Worm (Caenorhabditis elegans) whole organism, L3 larva: ENCODE measurements around the gene ZK381.62.

Experiments
- aly-2 ChIP-seq: fragments of 150-350 bp; optimal IDR thresholded peaks from 2 replicates; lab custom pipeline; 2014; ENCODE audit warnings: missing biosample characterization, missing genetic modification characterization
- ama-1 ChIP-seq: fragments of 150-350 bp; optimal IDR thresholded peaks from 2 replicates; lab custom pipeline; 2018
- ceh-28 ChIP-seq: fragments of 150-350 bp; optimal IDR thresholded peaks from 2 replicates; lab custom pipeline; 2014; ENCODE audit warnings: missing biosample characterization, missing genetic modification reagents, missing genetic modification characterization
- ceh-9 ChIP-seq: sonication (generic microtip); optimal IDR thresholded peaks from 2 replicates; lab custom pipeline; 2018; ENCODE audit warnings: missing biosample characterization, missing genetic modification characterization
- daf-12 ChIP-seq: fragments of 150-350 bp; optimal IDR thresholded peaks from 2 replicates; lab custom pipeline; 2014; ENCODE audit warnings: missing biosample characterization, missing genetic modification reagents, missing genetic modification characterization
- egl-27 ChIP-seq: sonication (generic microtip); optimal IDR thresholded peaks from 4 replicates; lab custom pipeline; 2017; ENCODE audit warnings: missing biosample characterization, missing genetic modification reagents, missing genetic modification characterization
- egl-5 ChIP-seq: fragments of 150-350 bp; optimal IDR thresholded peaks from 2 replicates; lab custom pipeline; 2017; ENCODE audit warnings: missing biosample characterization, missing genetic modification reagents, missing genetic modification characterization, inconsistent platforms
- elt-1 ChIP-seq: fragments of 150-350 bp; optimal IDR thresholded peaks from 2 replicates; lab custom pipeline; 2014; ENCODE audit warnings: missing biosample characterization, missing genetic modification characterization
- elt-3 ChIP-seq, 3 experiments: fragments of 150-350 bp in 1 of 3; sonication (generic microtip) in 2 of 3; optimal IDR thresholded peaks; 2 replicates in 2 of 3; 4 replicates in 1 of 3; lab custom pipeline; 2014 to 2017; ENCODE audit warnings: missing biosample characterization in 3 of 3, missing genetic modification characterization in 3 of 3
- fkh-10 ChIP-seq: sonication (generic microtip); optimal IDR thresholded peaks from 2 replicates; lab custom pipeline; 2017; ENCODE audit warnings: missing biosample characterization, missing genetic modification reagents, missing genetic modification characterization
- fkh-2 ChIP-seq: fragments of 150-350 bp; optimal IDR thresholded peaks from 2 replicates; lab custom pipeline; 2014; ENCODE audit warnings: missing biosample characterization, missing genetic modification reagents, missing genetic modification characterization
- lin-39 ChIP-seq: fragments of 150-350 bp; optimal IDR thresholded peaks from 2 replicates; lab custom pipeline; 2018; ENCODE audit warnings: missing biosample characterization, missing genetic modification reagents, missing genetic modification characterization
- lsy-12 ChIP-seq: sonication (generic microtip); optimal IDR thresholded peaks from 2 replicates; lab custom pipeline; 2016; ENCODE audit warnings: mild to moderate bottlenecking, missing genetic modification characterization, missing compliant biosample characterization
- nfya-1 ChIP-seq: sonication (generic microtip); optimal IDR thresholded peaks from 2 replicates; lab custom pipeline; 2017; ENCODE audit warnings: missing genetic modification characterization, mild to moderate bottlenecking, missing compliant biosample characterization, antibody characterized with exemption, moderate library complexity; ENCODE audit not compliant: insufficient read depth
- nhr-23 ChIP-seq: fragments of 150-350 bp; optimal IDR thresholded peaks from 2 replicates; lab custom pipeline; 2014; ENCODE audit warnings: missing biosample characterization, missing genetic modification reagents, missing genetic modification characterization
- nhr-237 ChIP-seq: fragments of 150-350 bp; optimal IDR thresholded peaks from 2 replicates; lab custom pipeline; 2014; ENCODE audit warnings: missing biosample characterization, missing genetic modification characterization
- nhr-28 ChIP-seq: fragments of 150-350 bp; optimal IDR thresholded peaks from 2 replicates; lab custom pipeline; 2014; ENCODE audit warnings: missing biosample characterization, missing genetic modification characterization
- nhr-43 ChIP-seq: sonication (generic microtip); optimal IDR thresholded peaks from 2 replicates; lab custom pipeline; 2016; ENCODE audit warnings: mild to moderate bottlenecking, missing genetic modification characterization, missing compliant biosample characterization; ENCODE audit not compliant: poor library complexity, severe bottlenecking
- nhr-67 ChIP-seq: fragments of 150-350 bp; optimal IDR thresholded peaks from 2 replicates; lab custom pipeline; 2014; ENCODE audit warnings: missing biosample characterization, missing genetic modification characterization
- pha-4 ChIP-seq: fragments of 150-350 bp; optimal IDR thresholded peaks from 2 replicates; lab custom pipeline; 2014; ENCODE audit warnings: missing biosample characterization, missing genetic modification reagents, missing genetic modification characterization
- pqm-1 ChIP-seq: fragments of 150-350 bp; optimal IDR thresholded peaks from 2 replicates; lab custom pipeline; 2017; ENCODE audit warnings: missing biosample characterization, missing genetic modification characterization, inconsistent platforms
- tbx-2 ChIP-seq: sonication (generic microtip); optimal IDR thresholded peaks from 2 replicates; lab custom pipeline; 2016; ENCODE audit warnings: mild to moderate bottlenecking, missing genetic modification characterization, missing compliant biosample characterization
- zag-1 ChIP-seq: fragments of 150-350 bp; optimal IDR thresholded peaks from 2 replicates; lab custom pipeline; 2014; ENCODE audit warnings: missing biosample characterization, missing genetic modification characterization
- ztf-11 ChIP-seq: fragments of 150-350 bp; optimal IDR thresholded peaks from 2 replicates; lab custom pipeline; 2014; ENCODE audit warnings: missing biosample characterization, missing genetic modification characterization
- ztf-4 ChIP-seq: fragments of 150-350 bp; optimal IDR thresholded peaks from 2 replicates; lab custom pipeline; 2014; ENCODE audit warnings: missing biosample characterization, missing genetic modification characterization

Gene ZK381.62

DNA sequence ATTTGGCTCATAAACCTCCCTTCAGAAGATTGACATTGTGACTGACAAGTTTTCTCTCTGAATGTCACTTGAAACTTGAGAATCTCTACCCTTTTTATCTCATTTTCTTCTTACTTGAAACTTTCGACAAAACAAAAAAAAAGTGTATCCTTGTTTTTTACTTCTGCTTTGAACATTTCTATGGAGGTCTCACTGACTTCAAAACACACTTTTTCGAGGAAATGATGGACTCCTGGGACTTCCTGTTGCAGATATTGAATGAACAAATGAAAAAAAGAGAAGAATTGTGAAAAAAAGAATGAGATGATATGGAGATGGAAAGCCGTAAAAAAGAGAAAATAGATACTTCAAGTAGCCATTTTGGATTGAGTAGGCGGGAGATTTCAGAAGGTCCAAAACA is 30.0 kb downstream of the ZK381.62 start:
- TF ChIP-seq fkh-10 (GFP tag; lab: Kevin White, UChicago) (peak; percentile 62), aly-2 (tag; lab: Kevin White, UChicago) (no peak)

- TF ChIP-seq ztf-11 (tag; lab: Kevin White, UChicago): no peak
- TF ChIP-seq nhr-237 (tag; lab: Kevin White, UChicago): no peak
- no peak for TF ChIP-seq ceh-9 (tag; lab: Kevin White, UChicago)
- TF ChIP-seq pha-4 (tag; lab: Kevin White, UChicago): no peak
- TF ChIP-seq ceh-28 (tag; lab: Kevin White, UChicago): no peak
- TF ChIP-seq nhr-67 (tag; lab: Kevin White, UChicago): no peak
These were observed 33.6 kb downstream of the ZK381.62 start, which contains the start of gene npr-12 for ce11 chrIV:6937548-6937947. Gene npr-12 (minus strand): TSS chrIV:6937648.

DNA sequence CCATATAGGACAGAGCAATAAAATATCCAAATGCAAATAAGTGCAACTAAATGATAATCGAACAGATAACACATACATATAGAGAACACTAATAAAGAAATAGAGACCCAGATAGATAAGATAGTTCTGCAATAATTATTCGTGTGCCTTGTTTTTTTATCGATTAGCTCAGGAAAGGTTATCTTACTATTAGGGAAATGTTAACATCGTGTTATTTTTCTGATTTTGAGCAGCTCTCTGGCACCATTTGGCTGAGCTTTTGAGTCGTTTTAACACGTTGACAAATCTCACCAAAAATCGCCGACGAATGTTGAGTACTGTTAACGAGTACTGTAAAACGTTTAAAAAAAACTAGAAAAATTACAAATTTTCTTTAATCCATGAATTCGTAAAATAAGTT is 42.7 kb downstream of the ZK381.62 start, which contains the start of gene cest-6:
Gene cest-6, minus strand, starts transcription at position 101 of the 400 bp plus-strand sequence.
- TF ChIP-seq ztf-11 (tag; lab: Kevin White, UChicago) (no peak), nhr-23 (no peak), daf-12 (tag; lab: Kevin White, UChicago) (no peak), pqm-1 (tag; lab: Kevin White, UChicago) (no peak), elt-1 (tag; lab: Kevin White, UChicago) (no peak), nhr-43 (no peak), ama-1 (no peak), fkh-2 (tag; lab: Kevin White, UChicago) (no peak), fkh-10 (GFP tag; lab: Kevin White, UChicago) (no peak), elt-3 (tag; optimal IDR thresholded peaks at IDR 0.05; lab: Kevin White, UChicago) (no peak), nhr-67 (tag; lab: Kevin White, UChicago) (no peak), ceh-9 (tag; lab: Kevin White, UChicago) (no peak), lin-39 (tag; lab: Kevin White, UChicago) (no peak), nhr-28 (tag; lab: Kevin White, UChicago) (no peak), ztf-4 (tag; lab: Kevin White, UChicago) (no peak), egl-27 (tag; lab: Kevin White, UChicago) (no peak)

- TF ChIP-seq nhr-237 (tag; lab: Kevin White, UChicago) (no peak), elt-1 (tag; lab: Kevin White, UChicago) (peak; percentile 78)
These were observed 45.6 kb downstream of the ZK381.62 start for ce11 chrIV:6925520-6925919.

- TF ChIP-seq ceh-9 (tag; lab: Kevin White, UChicago): no peak
- TF ChIP-seq zag-1 (tag; lab: Kevin White, UChicago): no peak
- no peak for TF ChIP-seq egl-5 (tag; lab: Kevin White, UChicago)
- TF ChIP-seq nfya-1 (tag; lab: Kevin White, UChicago): no peak
- TF ChIP-seq nhr-67 (tag; lab: Kevin White, UChicago): no peak
- TF ChIP-seq lsy-12 (tag; lab: Kevin White, UChicago): no peak
- no peak for TF ChIP-seq nhr-23
- no peak for TF ChIP-seq tbx-2
- no peak for TF ChIP-seq elt-3 (tag; optimal IDR thresholded peaks at IDR 0.05; lab: Kevin White, UChicago)
- no peak for TF ChIP-seq ama-1
These were observed 48.0 kb downstream of the ZK381.62 start, which contains the start of gene T22D1.1 for ce11 chrIV:6923070-6923469. Gene T22D1.1 (plus strand): TSS chrIV:6923370.
